Worm (Caenorhabditis elegans) whole organism, L1 larva: Measurements from ENCODE around the gene ddx-35.
A peak's percentile ranks its signal among the peaks of the same experiment; 100 is the strongest.

ENCODE experiments used
- C04F5.9 ChIP-seq: sonication (generic microtip); optimal IDR thresholded peaks from 2 replicates; lab custom pipeline; 2016; ENCODE audit warnings: missing genetic modification characterization, missing compliant biosample characterization
- C34B4.2 ChIP-seq: sonication (generic microtip); optimal IDR thresholded peaks from 2 replicates; lab custom pipeline; 2017; ENCODE audit warnings: mild to moderate bottlenecking, missing genetic modification characterization, missing compliant biosample characterization
- F16B12.6 ChIP-seq: fragments of 150-350 bp; optimal IDR thresholded peaks from 2 replicates; lab custom pipeline; 2014; ENCODE audit warnings: missing biosample characterization, missing genetic modification characterization
- Y116A8C.19 ChIP-seq: sonication (generic microtip); optimal IDR thresholded peaks from 2 replicates; lab custom pipeline; 2016; ENCODE audit warnings: missing compliant biosample characterization, missing genetic modification characterization, borderline replicate concordance
- alr-1 ChIP-seq: fragments of 200-800 bp; sonication (Bioruptor generic); optimal IDR thresholded peaks from 2 replicates; lab custom pipeline; 2018; ENCODE audit warnings: borderline replicate concordance, mild to moderate bottlenecking, missing genetic modification characterization, missing compliant biosample characterization
- ama-1 ChIP-seq: fragments of 150-350 bp; optimal IDR thresholded peaks from 2 replicates; lab custom pipeline; 2014
- ceh-82 ChIP-seq, 3 experiments: fragments of 150-350 bp in 1 of 3; sonication (generic microtip) in 2 of 3; optimal IDR thresholded peaks; 2 replicates each; lab custom pipeline; 2014 to 2017; ENCODE audit warnings: missing biosample characterization in 3 of 3, missing genetic modification characterization in 3 of 3
- ceh-88 ChIP-seq: fragments of 200-800 bp; sonication (Bioruptor generic); IDR thresholded peaks from 2 replicates; pipeline ENCODE4 v1.3.6; 2022; ENCODE audit warnings: missing genetic modification characterization, missing compliant biosample characterization
- ceh-90 ChIP-seq: sonication (generic microtip); optimal IDR thresholded peaks from 2 replicates; lab custom pipeline; 2016; ENCODE audit warnings: missing genetic modification characterization, missing compliant biosample characterization
- ces-1 ChIP-seq: fragments of 150-350 bp; optimal IDR thresholded peaks from 2 replicates; lab custom pipeline; 2014; ENCODE audit warnings: missing biosample characterization, missing genetic modification reagents, missing genetic modification characterization
- dsc-1 ChIP-seq: sonication (generic microtip); optimal IDR thresholded peaks from 2 replicates; lab custom pipeline; 2016; ENCODE audit warnings: mild to moderate bottlenecking, missing genetic modification characterization, missing compliant biosample characterization
- efl-3 ChIP-seq: fragments of 200-800 bp; sonication (Bioruptor generic); optimal IDR thresholded peaks from 2 replicates; lab custom pipeline; 2018; ENCODE audit warnings: mild to moderate bottlenecking, missing genetic modification characterization, missing compliant biosample characterization
- egl-13 ChIP-seq: sonication (generic microtip); optimal IDR thresholded peaks from 2 replicates; lab custom pipeline; 2016; ENCODE audit warnings: missing genotype, missing genetic modification reagents, missing genetic modification characterization, missing compliant biosample characterization
- fkh-10 ChIP-seq: sonication (generic microtip); optimal IDR thresholded peaks from 2 replicates; lab custom pipeline; 2017; ENCODE audit warnings: missing biosample characterization, missing genetic modification reagents, missing genetic modification characterization
- fkh-4 ChIP-seq: sonication (generic microtip); optimal IDR thresholded peaks from 2 replicates; lab custom pipeline; 2016; ENCODE audit warnings: missing compliant biosample characterization, missing genetic modification characterization, borderline replicate concordance
- fkh-8 ChIP-seq: sonication (generic microtip); optimal IDR thresholded peaks from 2 replicates; lab custom pipeline; 2016; ENCODE audit warnings: mild to moderate bottlenecking, missing genetic modification characterization, missing compliant biosample characterization
- hlh-4 ChIP-seq: sonication (generic microtip); optimal IDR thresholded peaks from 2 replicates; lab custom pipeline; 2016; ENCODE audit warnings: mild to moderate bottlenecking, missing genetic modification characterization, missing compliant biosample characterization
- isw-1 ChIP-seq: fragments of 200-800 bp; sonication (Bioruptor generic); IDR thresholded peaks from 2 replicates; pipeline ENCODE4 v1.3.6; 2022; ENCODE audit warnings: missing genetic modification characterization, missing compliant biosample characterization
- jun-1 ChIP-seq: fragments of 150-350 bp; optimal IDR thresholded peaks from 2 replicates; lab custom pipeline; 2014; ENCODE audit warnings: missing biosample characterization, missing genetic modification reagents, missing genetic modification characterization
- lin-14 ChIP-seq: fragments of 200-800 bp; sonication (Bioruptor generic); optimal IDR thresholded peaks from 2 replicates; lab custom pipeline; 2018; ENCODE audit warnings: mild to moderate bottlenecking, missing genetic modification characterization, moderate library complexity, missing compliant biosample characterization
- lin-39 ChIP-seq: fragments of 150-350 bp; optimal IDR thresholded peaks from 2 replicates; lab custom pipeline; 2014; ENCODE audit warnings: missing biosample characterization, missing genetic modification reagents, missing genetic modification characterization
- lsy-2 ChIP-seq, 2 experiments: fragments of 150-350 bp; optimal IDR thresholded peaks; 2 replicates each; lab custom pipeline; 2014; ENCODE audit warnings: missing biosample characterization in 2 of 2, missing genetic modification characterization in 2 of 2
- mdl-1 ChIP-seq, 2 experiments: fragments of 150-350 bp; optimal IDR thresholded peaks; 2 replicates each; lab custom pipeline; 2014 to 2017; ENCODE audit warnings: missing biosample characterization in 2 of 2, missing genetic modification characterization in 2 of 2, inconsistent platforms in 1 of 2
- mef-2 ChIP-seq: fragments of 150-350 bp; optimal IDR thresholded peaks from 2 replicates; lab custom pipeline; 2014; ENCODE audit warnings: missing biosample characterization, missing genetic modification characterization
- mep-1 ChIP-seq: fragments of 150-350 bp; optimal IDR thresholded peaks from 2 replicates; lab custom pipeline; 2014; ENCODE audit warnings: missing biosample characterization, missing genetic modification characterization
- nhr-12 ChIP-seq: sonication (generic microtip); optimal IDR thresholded peaks from 2 replicates; lab custom pipeline; 2017; ENCODE audit warnings: missing biosample characterization, missing genetic modification characterization
- nhr-19 ChIP-seq: fragments of 200-800 bp; sonication (Bioruptor generic); conservative IDR thresholded peaks from 2 replicates; pipeline ENCODE4 v1.3.6; 2022; ENCODE audit warnings: missing genetic modification characterization, missing compliant biosample characterization
- nhr-20 ChIP-seq: sonication (generic microtip); optimal IDR thresholded peaks from 2 replicates; lab custom pipeline; 2016; ENCODE audit warnings: mild to moderate bottlenecking, missing genetic modification characterization, missing compliant biosample characterization
- nhr-237 ChIP-seq: fragments of 150-350 bp; optimal IDR thresholded peaks from 2 replicates; lab custom pipeline; 2014; ENCODE audit warnings: missing biosample characterization, missing genetic modification characterization
- nhr-28 ChIP-seq: fragments of 150-350 bp; optimal IDR thresholded peaks from 2 replicates; lab custom pipeline; 2014; ENCODE audit warnings: missing biosample characterization, missing genetic modification characterization
- nhr-47 ChIP-seq: sonication (generic microtip); optimal IDR thresholded peaks from 2 replicates; lab custom pipeline; 2016; ENCODE audit warnings: mild to moderate bottlenecking, missing genetic modification characterization, moderate library complexity, missing compliant biosample characterization
- nhr-76 ChIP-seq: sonication (generic microtip); optimal IDR thresholded peaks from 2 replicates; lab custom pipeline; 2017; ENCODE audit warnings: missing biosample characterization, missing genetic modification characterization
- nhr-77 ChIP-seq: fragments of 150-350 bp; optimal IDR thresholded peaks from 2 replicates; lab custom pipeline; 2014; ENCODE audit warnings: missing biosample characterization, missing genetic modification characterization
- nhr-84 ChIP-seq: sonication (generic microtip); optimal IDR thresholded peaks from 2 replicates; lab custom pipeline; 2017; ENCODE audit warnings: missing biosample characterization, missing genetic modification characterization
- nhr-85 ChIP-seq: sonication (generic microtip); peaks from one replicate; lab custom pipeline; 2016; ENCODE audit warnings: missing genetic modification characterization, inconsistent platforms, missing compliant biosample characterization
- nhr-90 ChIP-seq: sonication (generic microtip); optimal IDR thresholded peaks from 2 replicates; lab custom pipeline; 2016; ENCODE audit warnings: mild to moderate bottlenecking, missing genetic modification characterization, missing compliant biosample characterization; ENCODE audit not compliant: poor library complexity
- pag-3 ChIP-seq: sonication (generic microtip); optimal IDR thresholded peaks from 2 replicates; lab custom pipeline; 2017; ENCODE audit warnings: missing genetic modification characterization, mild to moderate bottlenecking, missing compliant biosample characterization, antibody characterized with exemption, borderline replicate concordance; ENCODE audit not compliant: insufficient read depth
- pqm-1 ChIP-seq: sonication (generic microtip); optimal IDR thresholded peaks from 3 replicates; lab custom pipeline; 2017; ENCODE audit warnings: missing biosample characterization, missing genetic modification characterization
- skn-1 ChIP-seq: fragments of 150-350 bp; optimal IDR thresholded peaks from 2 replicates; lab custom pipeline; 2014; ENCODE audit warnings: missing biosample characterization, missing genetic modification characterization
- snpc-4 ChIP-seq: fragments of 150-350 bp; optimal IDR thresholded peaks from 2 replicates; lab custom pipeline; 2014; ENCODE audit warnings: missing biosample characterization, missing genetic modification characterization
- snu-23 ChIP-seq: sonication (generic microtip); optimal IDR thresholded peaks from 2 replicates; lab custom pipeline; 2016; ENCODE audit warnings: missing genetic modification characterization, missing compliant biosample characterization
- sox-4 ChIP-seq: sonication (generic microtip); optimal IDR thresholded peaks from 2 replicates; lab custom pipeline; 2016; ENCODE audit warnings: missing genetic modification characterization, missing compliant biosample characterization
- swsn-7 ChIP-seq: sonication (generic microtip); optimal IDR thresholded peaks from 2 replicates; lab custom pipeline; 2016; ENCODE audit warnings: missing genetic modification characterization, missing compliant biosample characterization
- tbx-2 ChIP-seq: sonication (generic microtip); optimal IDR thresholded peaks from 2 replicates; lab custom pipeline; 2016; ENCODE audit warnings: missing genetic modification characterization, missing compliant biosample characterization
- tlp-1 ChIP-seq: fragments of 150-350 bp; optimal IDR thresholded peaks from 2 replicates; lab custom pipeline; 2014; ENCODE audit warnings: missing biosample characterization, missing genetic modification characterization
- unc-130 ChIP-seq: fragments of 150-350 bp; optimal IDR thresholded peaks from 2 replicates; lab custom pipeline; 2017; ENCODE audit warnings: missing biosample characterization, missing genetic modification characterization, inconsistent platforms
- unc-30 ChIP-seq: sonication (generic microtip); optimal IDR thresholded peaks from 2 replicates; lab custom pipeline; 2017; ENCODE audit warnings: missing biosample characterization, missing genetic modification characterization
- unc-62 ChIP-seq: fragments of 150-350 bp; optimal IDR thresholded peaks from 2 replicates; lab custom pipeline; 2014; ENCODE audit warnings: missing biosample characterization, missing genetic modification reagents, missing genetic modification characterization
- unc-98 ChIP-seq: fragments of 200-800 bp; sonication (Bioruptor generic); IDR thresholded peaks from 2 replicates; pipeline ENCODE4 v1.3.6; 2022; ENCODE audit warnings: missing genetic modification characterization, missing compliant biosample characterization
- zag-1 ChIP-seq: fragments of 150-350 bp; optimal IDR thresholded peaks from 2 replicates; lab custom pipeline; 2014; ENCODE audit warnings: missing biosample characterization, missing genetic modification characterization
- zip-4 ChIP-seq: fragments of 200-800 bp; sonication (Bioruptor generic); optimal IDR thresholded peaks from 2 replicates; lab custom pipeline; 2018; ENCODE audit warnings: mild to moderate bottlenecking, missing genetic modification characterization, moderate library complexity, missing compliant biosample characterization

ddx-35 gene

DNA sequence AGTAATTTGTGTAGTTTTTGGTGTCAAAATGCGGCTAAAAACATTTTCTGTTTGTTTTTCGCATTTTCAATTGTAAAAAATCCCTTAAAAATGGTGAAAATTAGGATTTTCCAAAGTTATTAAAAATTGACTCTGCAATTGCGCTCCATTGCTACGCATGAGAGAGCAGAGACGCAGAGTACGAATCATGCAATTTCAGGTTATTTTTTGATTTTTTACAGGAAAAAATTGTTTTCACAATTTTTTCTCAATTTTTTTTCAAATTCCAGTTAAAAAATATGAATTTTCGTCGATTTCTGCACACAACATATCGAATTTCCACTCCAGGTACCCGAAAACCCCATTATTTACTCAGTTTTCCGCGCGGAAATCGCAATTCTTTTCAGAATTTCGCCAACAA, 20.6 kb downstream of the ddx-35 start, which contains the start of gene mtg-1 (continued):
- no peak for TF ChIP-seq pag-3 (tag; lab: Kevin White, UChicago)
- TF ChIP-seq lsy-2 (tag; optimal IDR thresholded peaks at IDR 0.05; lab: Kevin White, UChicago) = peak; percentile 57 to 69
- TF ChIP-seq Y116A8C.19 (tag; lab: Kevin White, UChicago) = no peak
- no peak for TF ChIP-seq nhr-28
- peak; percentile 53 for TF ChIP-seq nhr-85
- TF ChIP-seq fkh-4 (tag; lab: Kevin White, UChicago) = no peak
- no peak for TF ChIP-seq ceh-88 (GFP tag; lab: Robert Waterston, UW)
- TF ChIP-seq nhr-84 (tag; lab: Kevin White, UChicago) = no peak
- no peak for TF ChIP-seq snpc-4 (tag; lab: Kevin White, UChicago)
- no peak for TF ChIP-seq tlp-1 (tag; lab: Kevin White, UChicago)
- TF ChIP-seq unc-130 (tag; lab: Kevin White, UChicago) = peak; percentile 69
- TF ChIP-seq unc-30 (tag; lab: Kevin White, UChicago) = no peak
- TF ChIP-seq lin-14 (GFP tag; lab: Kevin White, UChicago) = peak; percentile 18
- TF ChIP-seq C04F5.9 (tag; lab: Kevin White, UChicago) = no peak
- no peak for TF ChIP-seq skn-1 (tag; lab: Kevin White, UChicago)
- peak; percentile 7 for TF ChIP-seq fkh-10
- TF ChIP-seq zag-1 (tag; lab: Kevin White, UChicago) = no peak
- no peak for TF ChIP-seq nhr-237 (tag; lab: Kevin White, UChicago)
- TF ChIP-seq snu-23 = peak; percentile 58
- peak; percentile 3 for TF ChIP-seq lin-39
- TF ChIP-seq C34B4.2 (tag; lab: Kevin White, UChicago) = no peak
- no peak for TF ChIP-seq hlh-4 (tag; lab: Kevin White, UChicago)
- TF ChIP-seq mep-1 (tag; lab: Kevin White, UChicago) = peak; percentile 66
- no peak for TF ChIP-seq tbx-2
- TF ChIP-seq dsc-1 (tag; lab: Kevin White, UChicago) = no peak
- no peak for TF ChIP-seq ces-1 (GFP tag; lab: Kevin White, UChicago)
- TF ChIP-seq swsn-7 = peak; percentile 33
- TF ChIP-seq nhr-90 = no peak
- no peak for TF ChIP-seq ceh-90
- no peak for TF ChIP-seq fkh-8 (tag; lab: Kevin White, UChicago)
- TF ChIP-seq sox-4 (tag; lab: Kevin White, UChicago) = no peak
- no peak for TF ChIP-seq nhr-76 (tag; lab: Kevin White, UChicago)
- no peak for TF ChIP-seq alr-1 (tag; lab: Kevin White, UChicago)
- no peak for TF ChIP-seq nhr-47
- no peak for TF ChIP-seq nhr-77
- TF ChIP-seq nhr-19 (GFP tag; lab: Robert Waterston, UW) = 0 out of 2 replicates have a peak, but pooled peaks have one; percentile 19
- no peak for TF ChIP-seq efl-3 (GFP tag; lab: Kevin White, UChicago)
- no peak for TF ChIP-seq mdl-1 (tag; optimal IDR thresholded peaks at IDR 0.05; lab: Kevin White, UChicago)
- TF ChIP-seq nhr-12 = no peak
- no peak for TF ChIP-seq unc-62 (GFP tag; lab: Kevin White, UChicago)
- TF ChIP-seq, all 84 proteins: peak for 23

DNA sequence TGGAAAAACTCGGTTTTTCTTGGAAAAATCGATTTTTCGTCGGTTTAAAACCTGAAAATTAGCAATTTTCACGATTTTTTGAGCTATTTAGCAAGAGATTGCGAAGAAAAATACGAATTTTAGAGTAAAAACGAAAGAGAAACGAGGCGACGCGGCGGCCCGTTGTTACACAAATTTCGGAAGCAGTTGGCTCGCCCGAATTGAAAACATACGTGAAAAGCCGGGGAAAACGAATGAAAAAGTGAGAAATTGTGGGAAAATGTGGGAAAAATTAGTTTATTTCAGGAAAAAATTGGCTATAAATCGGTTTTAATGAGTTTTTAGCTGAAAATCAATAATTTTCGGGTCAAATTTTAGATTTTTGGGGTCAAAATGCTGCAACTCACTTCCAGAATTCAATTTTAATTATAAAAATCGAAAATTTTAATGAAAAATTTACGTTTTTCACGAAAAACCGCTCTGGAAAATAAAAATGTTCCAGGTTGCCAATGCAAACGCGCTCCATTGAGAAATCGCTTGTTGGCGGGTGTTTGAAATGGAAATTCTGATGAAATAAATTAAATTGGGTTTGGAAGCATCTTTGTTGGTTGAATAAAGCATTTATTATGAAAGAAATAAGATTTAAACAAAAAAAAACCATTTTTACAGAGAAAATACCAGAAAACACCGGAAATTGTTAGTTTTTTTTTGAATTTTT, 21.3 kb downstream of the ddx-35 start, which contains the start of gene snf-6:
snf-6 (minus strand) TSS at position 51 of the 697 bp plus-strand sequence.
- peak; percentile 7 for TF ChIP-seq nhr-20 (tag; lab: Kevin White, UChicago)
- TF ChIP-seq nhr-12 = no peak
- peak; percentile 16 for TF ChIP-seq isw-1
- no peak for TF ChIP-seq unc-98 (GFP tag; lab: Robert Waterston, UW)
- peak in 2 of 3 experiments; percentile 14 to 70 for TF ChIP-seq ceh-82 (tag; optimal IDR thresholded peaks at IDR 0.05; lab: Kevin White, UChicago)
- TF ChIP-seq fkh-10 = no peak
- peak; percentile 18 for TF ChIP-seq nhr-90
- no peak for TF ChIP-seq pqm-1 (tag; lab: Kevin White, UChicago)
- TF ChIP-seq F16B12.6 (tag; lab: Kevin White, UChicago) = peak; percentile 14
- TF ChIP-seq zip-4 (GFP tag; lab: Kevin White, UChicago) = peak; percentile 34
- no peak for TF ChIP-seq unc-30 (tag; lab: Kevin White, UChicago)
- TF ChIP-seq jun-1 (tag; lab: Kevin White, UChicago) = no peak
- no peak for TF ChIP-seq ceh-88 (GFP tag; lab: Robert Waterston, UW)
- TF ChIP-seq nhr-85 = peak; percentile 75
- TF ChIP-seq mep-1 (tag; lab: Kevin White, UChicago) = peak; percentile 49
- peak; percentile 33 for TF ChIP-seq snu-23
- TF ChIP-seq tbx-2 = peak; percentile 36
- no peak for TF ChIP-seq pag-3 (tag; lab: Kevin White, UChicago)
- no peak for TF ChIP-seq unc-130 (tag; lab: Kevin White, UChicago)
- no peak for TF ChIP-seq mef-2 (tag; lab: Kevin White, UChicago)
- no peak for TF ChIP-seq lin-39
- TF ChIP-seq fkh-4 (tag; lab: Kevin White, UChicago) = no peak
- no peak for TF ChIP-seq ama-1
- no peak for TF ChIP-seq egl-13
